Worm (Caenorhabditis elegans) whole organism, late embryonic: ENCODE data around the gene sid-2.

Experiments
- C38D4.7 ChIP-seq: fragments of 200-800 bp; sonication (Bioruptor generic); optimal IDR thresholded peaks from 2 replicates; lab custom pipeline; 2018; ENCODE audit warnings: mild to moderate bottlenecking, missing genetic modification characterization, moderate library complexity, missing compliant biosample characterization
- F13H6.1 ChIP-seq: sonication (generic microtip); optimal IDR thresholded peaks from 2 replicates; lab custom pipeline; 2016; ENCODE audit warnings: missing genetic modification characterization, missing compliant biosample characterization
- K09A11.1 ChIP-seq: sonication (generic microtip); optimal IDR thresholded peaks from 2 replicates; lab custom pipeline; 2017; ENCODE audit warnings: antibody characterized with exemption, mild to moderate bottlenecking, missing genetic modification characterization, missing compliant biosample characterization; ENCODE audit not compliant: insufficient read depth
- Y22D7AL.16 ChIP-seq: sonication (generic microtip); optimal IDR thresholded peaks from 2 replicates; lab custom pipeline; 2016; ENCODE audit warnings: missing genetic modification characterization, missing compliant biosample characterization
- ceh-9 ChIP-seq: sonication (generic microtip); optimal IDR thresholded peaks from 2 replicates; lab custom pipeline; 2016; ENCODE audit warnings: mild to moderate bottlenecking, missing genetic modification characterization, inconsistent platforms, missing compliant biosample characterization
- dve-1 ChIP-seq: sonication (generic microtip); optimal IDR thresholded peaks from 2 replicates; lab custom pipeline; 2017; ENCODE audit warnings: antibody characterized with exemption, mild to moderate bottlenecking, missing genetic modification characterization, missing compliant biosample characterization
- fax-1 ChIP-seq: sonication (generic microtip); optimal IDR thresholded peaks from 2 replicates; lab custom pipeline; 2016; ENCODE audit warnings: missing genotype, missing genetic modification characterization, missing compliant biosample characterization
- madf-2 ChIP-seq: sonication (generic microtip); optimal IDR thresholded peaks from 2 replicates; lab custom pipeline; 2017; ENCODE audit warnings: missing genetic modification characterization, missing compliant biosample characterization
- pat-9 ChIP-seq: fragments of 200-800 bp; sonication (Bioruptor generic); optimal IDR thresholded peaks from 2 replicates; lab custom pipeline; 2018; ENCODE audit warnings: mild to moderate bottlenecking, missing genetic modification characterization, moderate library complexity, missing compliant biosample characterization
- pha-4 ChIP-seq: fragments of 150-350 bp; optimal IDR thresholded peaks from 2 replicates; lab custom pipeline; 2018; ENCODE audit warnings: missing biosample characterization, missing genetic modification reagents, missing genetic modification characterization
- rnt-1 ChIP-seq: sonication (generic microtip); optimal IDR thresholded peaks from 2 replicates; lab custom pipeline; 2016; ENCODE audit warnings: missing genetic modification characterization, missing compliant biosample characterization
- sox-2 ChIP-seq: fragments of 200-800 bp; sonication (Bioruptor generic); IDR thresholded peaks from 2 replicates; pipeline ENCODE4 v1.3.6; 2022; ENCODE audit warnings: missing genetic modification reagents, missing genetic modification characterization, missing compliant biosample characterization
- tbx-2 ChIP-seq: sonication (generic microtip); optimal IDR thresholded peaks from 2 replicates; lab custom pipeline; 2016; ENCODE audit warnings: missing genetic modification characterization, missing compliant biosample characterization
- unc-55 ChIP-seq: sonication (generic microtip); optimal IDR thresholded peaks from 2 replicates; lab custom pipeline; 2017; ENCODE audit warnings: missing biosample characterization, missing genetic modification reagents, missing genetic modification characterization

- TF ChIP-seq tbx-2 (tag; lab: Kevin White, UChicago) (no peak), ceh-9 (tag; lab: Kevin White, UChicago) (no peak), pha-4 (no peak), dve-1 (tag; lab: Kevin White, UChicago) (no peak), Y22D7AL.16 (tag; lab: Kevin White, UChicago) (no peak), unc-55 (GFP tag; lab: Kevin White, UChicago) (no peak), pat-9 (tag; lab: Kevin White, UChicago) (no peak), sox-2 (no peak), fax-1 (tag; lab: Kevin White, UChicago) (no peak), F13H6.1 (no peak), rnt-1 (no peak), madf-2 (no peak), C38D4.7 (no peak), K09A11.1 (no peak)
Observed at ce11 chrIII:13716266-13716665, 37.0 kb downstream of the sid-2 start.
